Fruit fly (Drosophila melanogaster) S2 (cell line): ENCODE results near the gene CAH2.

Experiments used
- CG8478 ChIP-seq: fragments of >200 bp; optimal IDR thresholded peaks from 2 replicates; lab custom pipeline; 2018
- CTCF ChIP-seq, 2 experiments: fragments of >200 bp; optimal IDR thresholded peaks; 2 replicates each; lab custom pipeline; 2018

DNA sequence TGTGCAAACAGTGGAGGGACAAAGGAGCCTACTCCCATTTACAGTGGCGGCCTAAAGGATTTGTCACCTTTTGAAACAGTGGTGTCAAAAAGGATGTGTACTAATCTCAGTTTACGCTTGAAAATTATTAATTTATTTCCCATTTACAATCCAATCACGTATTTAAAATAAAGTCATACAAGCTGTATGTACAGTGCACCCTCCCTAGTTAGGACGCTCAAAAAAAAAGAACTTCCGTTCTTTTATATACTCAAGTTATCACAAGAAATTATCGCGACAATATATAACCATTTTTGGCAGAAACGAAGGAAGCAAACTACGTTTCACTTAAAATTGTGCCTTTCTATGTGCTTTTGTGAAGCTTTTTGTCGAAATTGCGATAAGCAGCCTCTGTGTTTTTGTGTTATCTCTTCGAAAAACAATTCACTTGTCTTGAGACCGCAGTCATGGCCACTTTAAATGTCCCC, 38.1 kb upstream of the CAH2 start:
- no peak for TF ChIP-seq CTCF (optimal IDR thresholded peaks at IDR 0.05; lab: Kevin White, UChicago)
- TF ChIP-seq CG8478 (lab: Kevin White, UChicago) = no peak
